Fruit fly (Drosophila melanogaster): Measurements from ENCODE around the gene CG4074.

DNA sequence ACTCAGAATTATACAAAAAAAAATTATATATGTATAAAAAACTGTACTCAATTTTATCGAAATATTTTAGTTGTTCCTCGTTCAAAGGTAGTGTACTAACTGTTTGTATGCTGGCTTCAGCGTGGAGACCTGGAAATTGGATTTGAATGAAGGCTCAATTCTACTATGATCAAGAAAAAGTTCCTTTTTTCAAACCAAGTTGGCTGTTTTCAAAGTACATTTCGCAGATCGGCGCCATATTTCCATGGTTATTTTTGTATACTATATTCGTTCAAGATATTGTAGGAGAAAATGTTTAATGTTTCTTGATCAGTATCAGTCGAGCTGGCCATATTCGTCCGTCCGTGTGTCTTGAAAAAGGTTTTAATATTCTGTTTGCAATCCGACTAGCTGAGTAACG, 48.6 kb upstream of the CG4074 start, which contains the start of gene Mst77F:
- TF ChIP-seq CG12605 (GFP tag; IDR thresholded peaks at IDR 0.05) (no peak), EcR (GFP tag; optimal IDR thresholded peaks at IDR 0.05) (no peak), CG32121 (GFP tag; IDR thresholded peaks at IDR 0.05) (no peak), Pif1A (GFP tag; optimal IDR thresholded peaks at IDR 0.05) (no peak), fd96Ca (GFP tag; IDR thresholded peaks at IDR 0.05) (no peak), Ets98B (GFP tag; IDR thresholded peaks at IDR 0.05) (no peak), CG10348 (GFP tag; IDR thresholded peaks at IDR 0.05) (no peak), CG9948 (tag; optimal IDR thresholded peaks at IDR 0.05) (no peak), D1 (tag; optimal IDR thresholded peaks at IDR 0.05) (no peak), Snoo (tag; optimal IDR thresholded peaks at IDR 0.05) (no peak), CG13204 (GFP tag; optimal IDR thresholded peaks at IDR 0.05) (no peak), rn (GFP tag; IDR thresholded peaks at IDR 0.05) (no peak), CG17806 (tag; optimal IDR thresholded peaks at IDR 0.05) (no peak), gl (tag; optimal IDR thresholded peaks at IDR 0.05) (no peak)

Data from whole organism, pupa.